Fruit fly (Drosophila melanogaster) whole organism, embryonic: ENCODE data around the gene CG6927.
A peak's percentile ranks its signal among the peaks of the same experiment; 100 is the strongest.

Source experiments
- CG10147 ChIP-seq: fragments of 200-800 bp; sonication (Bioruptor generic); optimal IDR thresholded peaks from 2 replicates; lab custom pipeline; 2019; ENCODE audit warnings: missing biosample characterization, mild to moderate bottlenecking, missing genetic modification characterization, moderate library complexity
- CG10366 ChIP-seq: fragments of 200-800 bp; sonication (Bioruptor generic); IDR thresholded peaks from 2 replicates; pipeline ENCODE4 v1.3.6; 2022; ENCODE audit warnings: missing biosample characterization, missing genetic modification characterization
- CG10979 ChIP-seq: fragments of 200-800 bp; sonication (Bioruptor generic); optimal IDR thresholded peaks from 2 replicates; lab custom pipeline; 2018; ENCODE audit warnings: missing biosample characterization, mild to moderate bottlenecking, missing genetic modification characterization, moderate library complexity
- CG12071 ChIP-seq: fragments of 200-800 bp; sonication (Bioruptor generic); optimal IDR thresholded peaks from 3 replicates; lab custom pipeline; 2018; ENCODE audit warnings: missing biosample characterization, mild to moderate bottlenecking, missing genetic modification characterization
- CG12104 ChIP-seq: fragments of 200-800 bp; sonication (Bioruptor generic); optimal IDR thresholded peaks from 3 replicates; lab custom pipeline; 2016; ENCODE audit warnings: missing biosample characterization, missing genetic modification characterization
- CG1233 ChIP-seq: fragments of 200-800 bp; sonication (Bioruptor generic); optimal IDR thresholded peaks from 4 replicates; lab custom pipeline; 2018; ENCODE audit warnings: missing biosample characterization, mild to moderate bottlenecking, missing genetic modification characterization
- CG12391 ChIP-seq: fragments of 200-800 bp; sonication (Bioruptor generic); optimal IDR thresholded peaks from 3 replicates; lab custom pipeline; 2018; ENCODE audit warnings: missing biosample characterization, mild to moderate bottlenecking, missing genetic modification characterization, moderate library complexity
- CG12659 ChIP-seq: fragments of 200-800 bp; sonication (Bioruptor generic); optimal IDR thresholded peaks from 3 replicates; lab custom pipeline; 2017; ENCODE audit warnings: mild to moderate bottlenecking, missing biosample characterization, missing genetic modification reagents, missing genetic modification characterization
- CG15601 ChIP-seq: fragments of 200-800 bp; sonication (Bioruptor generic); optimal IDR thresholded peaks from 3 replicates; lab custom pipeline; 2019; ENCODE audit warnings: missing biosample characterization, mild to moderate bottlenecking, missing genetic modification characterization, moderate library complexity
- CG18619 ChIP-seq: fragments of 200-800 bp; sonication (Bioruptor generic); optimal IDR thresholded peaks from 3 replicates; lab custom pipeline; 2017; ENCODE audit warnings: missing biosample characterization, mild to moderate bottlenecking, missing genetic modification characterization
- CG2120 ChIP-seq: fragments of 200-800 bp; sonication (Bioruptor generic); optimal IDR thresholded peaks from 3 replicates; lab custom pipeline; 2016; ENCODE audit warnings: missing biosample characterization, missing genetic modification characterization
- CG2889 ChIP-seq: fragments of 200-800 bp; sonication (Bioruptor generic); IDR thresholded peaks from 3 replicates; pipeline ENCODE4 v1.3.6; 2022; ENCODE audit warnings: missing biosample characterization, missing genetic modification characterization
- CG34224 ChIP-seq: fragments of 200-800 bp; sonication (Bioruptor generic); IDR thresholded peaks from 3 replicates; pipeline ENCODE4 v1.3.6; 2022; ENCODE audit warnings: missing biosample characterization, missing genetic modification characterization; ENCODE audit not compliant: partially characterized antibody
- CG4617 ChIP-seq: fragments of 200-800 bp; sonication (Bioruptor generic); optimal IDR thresholded peaks from 3 replicates; lab custom pipeline; 2016; ENCODE audit warnings: missing biosample characterization, missing genetic modification characterization, borderline replicate concordance
- CG4707 ChIP-seq: fragments of 200-800 bp; sonication (Bioruptor generic); optimal IDR thresholded peaks from 2 replicates; lab custom pipeline; 2018; ENCODE audit warnings: missing biosample characterization, mild to moderate bottlenecking, missing genetic modification characterization, moderate library complexity
- CG6791 ChIP-seq: fragments of 200-800 bp; sonication (Bioruptor generic); IDR thresholded peaks from 3 replicates; pipeline ENCODE4 v1.3.6; 2022; ENCODE audit warnings: missing biosample characterization, missing genetic modification characterization; ENCODE audit not compliant: partially characterized antibody
- CG7786 ChIP-seq: fragments of 200-800 bp; sonication (Bioruptor generic); optimal IDR thresholded peaks from 2 replicates; lab custom pipeline; 2016; ENCODE audit warnings: missing biosample characterization, missing genetic modification characterization
- Dad ChIP-seq: fragments of 200-800 bp; sonication (Bioruptor generic); optimal IDR thresholded peaks from 3 replicates; lab custom pipeline; 2016; ENCODE audit warnings: missing biosample characterization, missing genetic modification characterization
- Dref ChIP-seq: fragments of 200-800 bp; sonication (Bioruptor generic); IDR thresholded peaks from 2 replicates; pipeline ENCODE4 v1.3.6; 2022; ENCODE audit warnings: missing biosample characterization, missing genetic modification characterization
- Gsc ChIP-seq: fragments of 200-800 bp; sonication (Bioruptor generic); IDR thresholded peaks from 2 replicates; pipeline ENCODE4 v1.3.6; 2022; ENCODE audit warnings: missing biosample characterization, missing genetic modification characterization
- Gug ChIP-seq: fragments of 200-800 bp; sonication (Bioruptor generic); IDR thresholded peaks from 4 replicates; pipeline ENCODE4 v1.3.6; 2022; ENCODE audit warnings: missing biosample characterization, missing genetic modification characterization
- HLHmδ ChIP-seq: fragments of 200-800 bp; sonication (Bioruptor generic); optimal IDR thresholded peaks from 2 replicates; lab custom pipeline; 2018; ENCODE audit warnings: missing biosample characterization, mild to moderate bottlenecking, missing genetic modification characterization, moderate library complexity
- Hmr ChIP-seq: fragments of 200-800 bp; sonication (Bioruptor generic); optimal IDR thresholded peaks from 3 replicates; lab custom pipeline; 2017; ENCODE audit warnings: mild to moderate bottlenecking, missing biosample characterization, missing genetic modification reagents, missing genetic modification characterization
- Hr78 ChIP-seq, 2 experiments: fragments of 200-800 bp in 1 of 2; fragments of >200 bp in 1 of 2; sonication (Bioruptor generic) in 1 of 2; optimal IDR thresholded peaks; 2 replicates each; lab custom pipeline; 2017 to 2019; ENCODE audit warnings: missing biosample characterization in 2 of 2, missing genetic modification characterization in 2 of 2, mild to moderate bottlenecking in 1 of 2, moderate library complexity in 1 of 2
- Jarid2 ChIP-seq: fragments of 200-800 bp; sonication (Bioruptor generic); optimal IDR thresholded peaks from 3 replicates; lab custom pipeline; 2017; ENCODE audit warnings: mild to moderate bottlenecking, missing biosample characterization, missing genetic modification reagents, missing genetic modification characterization
- MESR4 ChIP-seq: fragments of 200-800 bp; sonication (Bioruptor generic); optimal IDR thresholded peaks from 2 replicates; lab custom pipeline; 2018; ENCODE audit warnings: missing biosample characterization, mild to moderate bottlenecking, missing genetic modification characterization, moderate library complexity
- NC2β ChIP-seq: fragments of 200-800 bp; sonication (Bioruptor generic); optimal IDR thresholded peaks from 2 replicates; lab custom pipeline; 2016; ENCODE audit warnings: missing biosample characterization, missing genetic modification characterization
- Ptx1 ChIP-seq: fragments of 200-800 bp; sonication (Bioruptor generic); IDR thresholded peaks from 2 replicates; pipeline ENCODE4 v1.3.6; 2022; ENCODE audit warnings: missing biosample characterization, missing genetic modification characterization
- Scr ChIP-seq: fragments of 200-800 bp; sonication (Bioruptor generic); IDR thresholded peaks from 2 replicates; pipeline ENCODE4 v1.3.6; 2022; ENCODE audit warnings: missing biosample characterization, missing genetic modification characterization; ENCODE audit not compliant: partially characterized antibody
- Six4 ChIP-seq: fragments of 200-800 bp; sonication (Bioruptor generic); optimal IDR thresholded peaks from 2 replicates; lab custom pipeline; 2016; ENCODE audit warnings: missing biosample characterization, missing genetic modification characterization
- Sox100B ChIP-seq: fragments of 200-800 bp; sonication (Bioruptor generic); optimal IDR thresholded peaks from 3 replicates; lab custom pipeline; 2018; ENCODE audit warnings: missing biosample characterization, mild to moderate bottlenecking, missing genetic modification characterization
- bab2 ChIP-seq: fragments of 200-800 bp; sonication (Bioruptor generic); optimal IDR thresholded peaks from 2 replicates; lab custom pipeline; 2016; ENCODE audit warnings: missing biosample characterization, missing genetic modification characterization
- dimm ChIP-seq: fragments of 200-800 bp; sonication (Bioruptor generic); IDR thresholded peaks from 2 replicates; pipeline ENCODE4 v1.3.6; 2022; ENCODE audit warnings: missing biosample characterization, missing genetic modification characterization
- en ChIP-seq: fragments of 200-800 bp; sonication (Bioruptor generic); optimal IDR thresholded peaks from 2 replicates; lab custom pipeline; 2016; ENCODE audit warnings: missing biosample characterization, missing genetic modification characterization
- gcm2 ChIP-seq: fragments of 200-800 bp; sonication (Bioruptor generic); optimal IDR thresholded peaks from 2 replicates; lab custom pipeline; 2016; ENCODE audit warnings: missing biosample characterization, missing genetic modification characterization
- grn ChIP-seq: fragments of 200-800 bp; sonication (Bioruptor generic); optimal IDR thresholded peaks from 3 replicates; lab custom pipeline; 2017; ENCODE audit warnings: missing biosample characterization, missing genetic modification characterization
- gsb-n ChIP-seq: fragments of 200-800 bp; sonication (Bioruptor generic); optimal IDR thresholded peaks from 3 replicates; lab custom pipeline; 2018; ENCODE audit warnings: missing biosample characterization, mild to moderate bottlenecking, missing genetic modification characterization
- lab ChIP-seq: fragments of 200-800 bp; sonication (Bioruptor generic); optimal IDR thresholded peaks from 3 replicates; lab custom pipeline; 2017; ENCODE audit warnings: missing biosample characterization, missing genetic modification characterization, mild to moderate bottlenecking, moderate library complexity, missing genetic modification reagents
- lbe ChIP-seq: fragments of 200-800 bp; sonication (Bioruptor generic); optimal IDR thresholded peaks from 2 replicates; lab custom pipeline; 2016; ENCODE audit warnings: missing biosample characterization, mild to moderate bottlenecking, missing genetic modification characterization
- pho ChIP-seq: fragments of 200-800 bp; sonication (Bioruptor generic); optimal IDR thresholded peaks from 2 replicates; lab custom pipeline; 2016; ENCODE audit warnings: missing biosample characterization, missing genetic modification characterization
- pita ChIP-seq: fragments of 200-800 bp; sonication (Bioruptor generic); optimal IDR thresholded peaks from 2 replicates; lab custom pipeline; 2017; ENCODE audit warnings: missing biosample characterization, mild to moderate bottlenecking, missing genetic modification characterization
- pnt ChIP-seq: fragments of 200-800 bp; sonication (Bioruptor generic); optimal IDR thresholded peaks from 3 replicates; lab custom pipeline; 2016; ENCODE audit warnings: missing biosample characterization, missing genetic modification characterization
- ranshi ChIP-seq: fragments of 200-800 bp; sonication (Bioruptor generic); IDR thresholded peaks from 2 replicates; pipeline ENCODE4 v1.3.6; 2022; ENCODE audit warnings: missing biosample characterization, missing genetic modification characterization
- sr ChIP-seq: fragments of 200-800 bp; sonication (Bioruptor generic); IDR thresholded peaks from 3 replicates; pipeline ENCODE4 v1.3.6; 2022; ENCODE audit warnings: missing biosample characterization, missing genetic modification characterization
- twi ChIP-seq: fragments of 200-800 bp; optimal IDR thresholded peaks from 2 replicates; lab custom pipeline; 2019; ENCODE audit warnings: missing biosample characterization, mild to moderate bottlenecking, missing genetic modification characterization, moderate library complexity
- vfl ChIP-seq: fragments of 200-800 bp; sonication (Bioruptor generic); optimal IDR thresholded peaks from 2 replicates; lab custom pipeline; 2016; ENCODE audit warnings: missing biosample characterization, missing genetic modification characterization
- wdn ChIP-seq: fragments of 200-800 bp; sonication (Bioruptor generic); IDR thresholded peaks from 2 replicates; pipeline ENCODE4 v1.3.6; 2022; ENCODE audit warnings: missing biosample characterization, missing genetic modification characterization
- yki ChIP-seq: fragments of >200 bp; optimal IDR thresholded peaks from 3 replicates; lab custom pipeline; 2018
- zen ChIP-seq: fragments of 200-800 bp; sonication (Bioruptor generic); optimal IDR thresholded peaks from 3 replicates; lab custom pipeline; 2018; ENCODE audit warnings: missing biosample characterization, mild to moderate bottlenecking, missing genetic modification characterization, moderate library complexity

Gene CG6927

dm6 chrX:4939788-4940441, 33.2 kb downstream of the CG6927 start (continued):
- peak; percentile 93 for TF ChIP-seq CG4707 (GFP tag; lab: Kevin White, UChicago)
- TF ChIP-seq wdn: peak; percentile 75; the same call in 1 of the 2 replicates
- TF ChIP-seq CG15601 (tag; lab: Kevin White, UChicago): peak; percentile 91
- peak; percentile 94 for TF ChIP-seq CG12391 (tag; lab: Kevin White, UChicago)
- peak; percentile 96 for TF ChIP-seq Ptx1 (GFP tag; lab: Robert Waterston, UW)
- TF ChIP-seq grn: peak; percentile 51
- TF ChIP-seq CG2120: peak; percentile 79
- TF ChIP-seq CG10979 (tag; lab: Kevin White, UChicago): peak; percentile 95
- TF ChIP-seq Scr: no peak
- peak; percentile 91 for TF ChIP-seq gsb-n (tag; lab: Kevin White, UChicago)
- TF ChIP-seq CG2889 (GFP tag; lab: Robert Waterston, UW): peak; percentile 85
- TF ChIP-seq pho (GFP tag; lab: Kevin White, UChicago): peak; percentile 81
- TF ChIP-seq en (GFP tag; lab: Kevin White, UChicago): peak; percentile 86
- peak; percentile 95 for TF ChIP-seq Six4
- TF ChIP-seq Gug: peak; percentile 97
- TF ChIP-seq CG10366 (GFP tag; lab: Robert Waterston, UW): peak; percentile 96
- TF ChIP-seq bab2: peak; percentile 94
- TF ChIP-seq Dad: peak; percentile 89
- peak; percentile 66 for TF ChIP-seq vfl (GFP tag; lab: Kevin White, UChicago)
- peak; percentile 31 for TF ChIP-seq HLHmδ (GFP tag; lab: Kevin White, UChicago)
- TF ChIP-seq Gsc (GFP tag; lab: Robert Waterston, UW): peak; percentile 90
- peak; percentile 88 for TF ChIP-seq CG12659 (GFP tag; lab: Kevin White, UChicago)
- TF ChIP-seq CG12071 (GFP tag; lab: Kevin White, UChicago): peak; percentile 93
- TF ChIP-seq Sox100B (GFP tag; lab: Kevin White, UChicago): peak; percentile 92
- TF ChIP-seq ranshi (GFP tag; lab: Robert Waterston, UW): peak; percentile 96
- TF ChIP-seq CG4617: peak; percentile 87
- peak; percentile 95 for TF ChIP-seq pnt (GFP tag; lab: Kevin White, UChicago)
- peak; percentile 73 for TF ChIP-seq CG10147 (GFP tag; lab: Kevin White, UChicago)
- no peak for TF ChIP-seq yki (lab: Kevin White, UChicago)
- TF ChIP-seq sr: peak; percentile 90
- TF ChIP-seq gcm2 (GFP tag; lab: Kevin White, UChicago): peak; percentile 89
- TF ChIP-seq pita (GFP tag; lab: Kevin White, UChicago): no peak
- peak; percentile 79 for TF ChIP-seq Hmr (GFP tag; lab: Kevin White, UChicago)
- TF ChIP-seq NC2β (GFP tag; lab: Kevin White, UChicago): peak; percentile 93
- TF ChIP-seq twi (tag; lab: Kevin White, UChicago): peak; percentile 90
- TF ChIP-seq MESR4: peak; percentile 47
- TF ChIP-seq CG7786 (GFP tag; lab: Kevin White, UChicago): peak; percentile 92
- peak; percentile 95 for TF ChIP-seq CG1233 (GFP tag; lab: Kevin White, UChicago)
- TF ChIP-seq dimm (GFP tag; lab: Robert Waterston, UW): no peak; the same call in 1 of the 2 replicates
- peak; percentile 92 for TF ChIP-seq lab (GFP tag; lab: Kevin White, UChicago)
- TF ChIP-seq zen (tag; lab: Kevin White, UChicago): peak; percentile 95
- peak in 1 of 2 experiments; percentile 69 for TF ChIP-seq Hr78 (GFP tag; optimal IDR thresholded peaks at IDR 0.05; lab: Kevin White, UChicago)
- no peak for TF ChIP-seq CG34224 (GFP tag; lab: Robert Waterston, UW)
- TF ChIP-seq Jarid2: peak; percentile 67
- TF ChIP-seq CG18619 (GFP tag; lab: Kevin White, UChicago): peak; percentile 88
- no peak for TF ChIP-seq Dref (GFP tag; lab: Robert Waterston, UW)
- TF ChIP-seq lbe (GFP tag; lab: Kevin White, UChicago): peak; percentile 82
- TF ChIP-seq CG6791: no peak
- peak; percentile 88 for TF ChIP-seq CG12104 (GFP tag; lab: Kevin White, UChicago)
